Worm (Caenorhabditis elegans) whole organism, mixed stage, embryonic: ENCODE results near the gene C44C10.7.

ENCODE experiments used
- ceh-39 ChIP-seq: fragments of 150-350 bp; optimal IDR thresholded peaks from 2 replicates; lab custom pipeline; 2014; ENCODE audit warnings: missing biosample characterization, missing genetic modification characterization
- ces-1 ChIP-seq: fragments of 150-350 bp; optimal IDR thresholded peaks from 2 replicates; lab custom pipeline; 2014; ENCODE audit warnings: missing biosample characterization, missing genetic modification reagents, missing genetic modification characterization
- cnd-1 ChIP-seq: fragments of 200-800 bp; sonication (Bioruptor generic); optimal IDR thresholded peaks from 2 replicates; lab custom pipeline; 2018; ENCODE audit warnings: mild to moderate bottlenecking, missing genetic modification characterization, missing compliant biosample characterization
- elt-1 ChIP-seq: sonication (generic microtip); optimal IDR thresholded peaks from 2 replicates; lab custom pipeline; 2017; ENCODE audit warnings: missing genetic modification characterization, mild to moderate bottlenecking, missing compliant biosample characterization, antibody characterized with exemption, moderate library complexity, borderline replicate concordance; ENCODE audit not compliant: insufficient read depth
- elt-3 ChIP-seq: fragments of 150-350 bp; optimal IDR thresholded peaks from 2 replicates; lab custom pipeline; 2014; ENCODE audit warnings: missing biosample characterization, missing genetic modification characterization
- flh-1 ChIP-seq: fragments of 200-800 bp; sonication (Bioruptor generic); optimal IDR thresholded peaks from 2 replicates; lab custom pipeline; 2018; ENCODE audit warnings: mild to moderate bottlenecking, missing genetic modification characterization, moderate library complexity, missing compliant biosample characterization
- ham-2 ChIP-seq: fragments of 200-800 bp; sonication (Bioruptor generic); optimal IDR thresholded peaks from 2 replicates; lab custom pipeline; 2018; ENCODE audit warnings: mild to moderate bottlenecking, missing genetic modification characterization, missing compliant biosample characterization
- hlh-1 ChIP-seq: fragments of 150-350 bp; optimal IDR thresholded peaks from 2 replicates; lab custom pipeline; 2014; ENCODE audit warnings: missing biosample characterization, missing genetic modification reagents, missing genetic modification characterization
- lin-32 ChIP-seq: fragments of 200-800 bp; sonication (Bioruptor generic); optimal IDR thresholded peaks from 2 replicates; lab custom pipeline; 2018; ENCODE audit warnings: mild to moderate bottlenecking, missing genetic modification characterization, missing compliant biosample characterization
- lsy-2 ChIP-seq: fragments of 150-350 bp; optimal IDR thresholded peaks from 2 replicates; lab custom pipeline; 2014; ENCODE audit warnings: missing biosample characterization, missing genetic modification characterization
- mab-5 ChIP-seq: fragments of 150-350 bp; optimal IDR thresholded peaks from 2 replicates; lab custom pipeline; 2014; ENCODE audit warnings: missing biosample characterization, missing genetic modification characterization
- mep-1 ChIP-seq: fragments of 150-350 bp; optimal IDR thresholded peaks from 2 replicates; lab custom pipeline; 2017; ENCODE audit warnings: missing biosample characterization, missing genetic modification reagents, missing genetic modification characterization, inconsistent platforms
- nhr-2 ChIP-seq: fragments of 150-350 bp; optimal IDR thresholded peaks from 2 replicates; lab custom pipeline; 2014; ENCODE audit warnings: missing biosample characterization, missing genetic modification characterization
- sem-2 ChIP-seq: fragments of 200-800 bp; sonication (Bioruptor generic); optimal IDR thresholded peaks from 2 replicates; lab custom pipeline; 2018; ENCODE audit warnings: mild to moderate bottlenecking, missing genetic modification characterization, missing compliant biosample characterization
- sptf-1 ChIP-seq: sonication (generic microtip); optimal IDR thresholded peaks from 2 replicates; lab custom pipeline; 2017; ENCODE audit warnings: mild to moderate bottlenecking, missing genetic modification characterization, moderate library complexity, missing compliant biosample characterization
- unc-120 ChIP-seq: sonication (generic microtip); optimal IDR thresholded peaks from 2 replicates; lab custom pipeline; 2017; ENCODE audit warnings: missing genetic modification characterization, missing compliant biosample characterization; ENCODE audit not compliant: poor library complexity, severe bottlenecking
- unc-62 ChIP-seq: fragments of 150-350 bp; optimal IDR thresholded peaks from 2 replicates; lab custom pipeline; 2014; ENCODE audit warnings: missing biosample characterization, missing genetic modification reagents, missing genetic modification characterization
- zip-8 ChIP-seq: fragments of 150-350 bp; optimal IDR thresholded peaks from 2 replicates; lab custom pipeline; 2014; ENCODE audit warnings: missing biosample characterization, missing genetic modification characterization

The C44C10.7 gene

ce11 chrX:11641562-11641961 is 46.5 kb downstream of the C44C10.7 start:
- TF ChIP-seq lin-32 (GFP tag; lab: Kevin White, UChicago) (no peak), elt-3 (tag; lab: Kevin White, UChicago) (no peak), elt-1 (tag; lab: Kevin White, UChicago) (no peak), ces-1 (peak; percentile 47), sem-2 (GFP tag; lab: Kevin White, UChicago) (no peak), ham-2 (GFP tag; lab: Kevin White, UChicago) (no peak)

- TF ChIP-seq unc-120 (tag; lab: Kevin White, UChicago) (peak; percentile 17), unc-62 (GFP tag; lab: Kevin White, UChicago) (peak; percentile 62), ces-1 (peak; percentile 82), nhr-2 (tag; lab: Kevin White, UChicago) (no peak)
Observed at ce11 chrX:11640463-11640995, 47.5 kb downstream of the C44C10.7 start.

DNA sequence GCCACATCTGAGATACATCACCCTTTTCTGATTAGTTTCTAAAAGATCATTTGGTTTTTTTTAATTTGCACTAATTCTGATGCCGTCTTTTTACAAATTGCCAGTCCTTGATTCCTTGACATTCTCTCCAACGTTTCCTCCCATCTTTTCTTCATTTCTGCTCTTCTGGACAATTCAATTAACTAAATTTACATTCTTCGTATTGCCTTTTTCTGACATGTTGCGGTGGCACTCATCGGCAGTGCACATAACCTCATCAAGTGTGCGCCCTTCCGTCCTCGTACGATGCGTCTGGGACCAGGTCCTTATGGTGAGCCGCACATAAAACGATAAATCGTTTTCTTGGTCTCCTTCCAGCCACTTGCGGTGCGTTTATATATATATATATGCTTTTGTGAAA is 49.1 kb downstream of the C44C10.7 start:
- TF ChIP-seq ceh-39 (no peak), mab-5 (tag; lab: Kevin White, UChicago) (no peak), ces-1 (peak; percentile 98), flh-1 (GFP tag; lab: Kevin White, UChicago) (no peak), cnd-1 (no peak), sem-2 (GFP tag; lab: Kevin White, UChicago) (no peak), zip-8 (no peak)

ce11 chrX:11637721-11638120 is 50.3 kb downstream of the C44C10.7 start:
- TF ChIP-seq flh-1 (GFP tag; lab: Kevin White, UChicago) (no peak), sptf-1 (tag; lab: Kevin White, UChicago) (no peak), mep-1 (tag; lab: Kevin White, UChicago) (no peak), lsy-2 (no peak), ham-2 (GFP tag; lab: Kevin White, UChicago) (no peak), cnd-1 (no peak), hlh-1 (tag; lab: Kevin White, UChicago) (peak; percentile 27)
